Fruit fly (Drosophila melanogaster) whole organism, embryonic: Measurements from ENCODE around the gene Smu1.
A peak's percentile ranks its signal among the peaks of the same experiment; 100 is the strongest.

Experiments
- Atf-2 ChIP-seq: fragments of 200-800 bp; sonication (Bioruptor generic); optimal IDR thresholded peaks from 2 replicates; lab custom pipeline; 2016; ENCODE audit warnings: missing biosample characterization, missing genetic modification characterization
- CG10274 ChIP-seq: fragments of 200-800 bp; sonication (Bioruptor generic); optimal IDR thresholded peaks from 3 replicates; lab custom pipeline; 2017; ENCODE audit warnings: missing biosample characterization, mild to moderate bottlenecking, missing genetic modification characterization
- CG10431 ChIP-seq: fragments of 200-800 bp; sonication (Bioruptor generic); optimal IDR thresholded peaks from 3 replicates; lab custom pipeline; 2018; ENCODE audit warnings: missing biosample characterization, mild to moderate bottlenecking, missing genetic modification characterization
- CG12155 ChIP-seq: fragments of 200-800 bp; sonication (Bioruptor generic); optimal IDR thresholded peaks from 3 replicates; lab custom pipeline; 2016; ENCODE audit warnings: missing biosample characterization, missing genetic modification characterization
- CG12299 ChIP-seq: fragments of 200-800 bp; sonication (Bioruptor generic); optimal IDR thresholded peaks from 2 replicates; lab custom pipeline; 2018; ENCODE audit warnings: missing biosample characterization, mild to moderate bottlenecking, missing genetic modification characterization
- CG12744 ChIP-seq: fragments of 200-800 bp; sonication (Bioruptor generic); optimal IDR thresholded peaks from 2 replicates; lab custom pipeline; 2016; ENCODE audit warnings: missing biosample characterization, missing genetic modification characterization
- CG13894 ChIP-seq: fragments of 200-800 bp; sonication (Bioruptor generic); optimal IDR thresholded peaks from 3 replicates; lab custom pipeline; 2018; ENCODE audit warnings: missing biosample characterization, mild to moderate bottlenecking, missing genetic modification characterization, moderate library complexity
- CG16863 ChIP-seq: fragments of 200-800 bp; sonication (Bioruptor generic); optimal IDR thresholded peaks from 3 replicates; lab custom pipeline; 2016; ENCODE audit warnings: missing biosample characterization, missing genetic modification characterization
- CG17361 ChIP-seq: fragments of 200-800 bp; sonication (Bioruptor generic); IDR thresholded peaks from 3 replicates; pipeline ENCODE4 v1.3.6; 2022; ENCODE audit warnings: missing biosample characterization, missing genetic modification characterization
- CG17612 ChIP-seq: fragments of 200-800 bp; sonication (Bioruptor generic); IDR thresholded peaks from 2 replicates; pipeline ENCODE4 v1.3.6; 2022; ENCODE audit warnings: missing biosample characterization, missing genetic modification characterization
- CG2678 ChIP-seq: fragments of 200-800 bp; sonication (Bioruptor generic); optimal IDR thresholded peaks from 3 replicates; lab custom pipeline; 2019; ENCODE audit warnings: missing biosample characterization, mild to moderate bottlenecking, missing genetic modification characterization, moderate library complexity
- CG3065 ChIP-seq: fragments of 200-800 bp; sonication (Bioruptor generic); optimal IDR thresholded peaks from 2 replicates; lab custom pipeline; 2016; ENCODE audit warnings: missing biosample characterization, missing genetic modification characterization
- CG4282 ChIP-seq: fragments of 200-800 bp; sonication (Bioruptor generic); optimal IDR thresholded peaks from 2 replicates; lab custom pipeline; 2016; ENCODE audit warnings: missing biosample characterization, missing genetic modification characterization
- CG4707 ChIP-seq: fragments of 200-800 bp; sonication (Bioruptor generic); optimal IDR thresholded peaks from 2 replicates; lab custom pipeline; 2018; ENCODE audit warnings: missing biosample characterization, mild to moderate bottlenecking, missing genetic modification characterization, moderate library complexity
- CG6254 ChIP-seq: fragments of 200-800 bp; sonication (Bioruptor generic); optimal IDR thresholded peaks from 3 replicates; lab custom pipeline; 2017; ENCODE audit warnings: mild to moderate bottlenecking, missing biosample characterization, missing genetic modification reagents, missing genetic modification characterization
- CG7372 ChIP-seq: fragments of 200-800 bp; sonication (Bioruptor generic); IDR thresholded peaks from 2 replicates; pipeline ENCODE4 v1.3.6; 2022; ENCODE audit warnings: missing biosample characterization, missing genetic modification characterization
- CG8281 ChIP-seq: fragments of 200-800 bp; sonication (Bioruptor generic); optimal IDR thresholded peaks from 2 replicates; lab custom pipeline; 2018; ENCODE audit warnings: missing biosample characterization, mild to moderate bottlenecking, missing genetic modification characterization, moderate library complexity
- CrebB ChIP-seq: fragments of 200-800 bp; sonication (Bioruptor generic); optimal IDR thresholded peaks from 3 replicates; lab custom pipeline; 2018; ENCODE audit warnings: missing biosample characterization, mild to moderate bottlenecking, missing genetic modification characterization
- Deaf1 ChIP-seq: fragments of 200-800 bp; optimal IDR thresholded peaks from 3 replicates; lab custom pipeline; 2019; ENCODE audit warnings: missing biosample characterization, mild to moderate bottlenecking, missing genetic modification characterization, moderate library complexity
- Dfd ChIP-seq, 2 experiments: fragments of >200 bp; optimal IDR thresholded peaks; 2 replicates each; lab custom pipeline; 2017; ENCODE audit warnings: missing biosample characterization in 2 of 2, missing genetic modification characterization in 2 of 2
- Dip3 ChIP-seq: fragments of 200-800 bp; sonication (Bioruptor generic); optimal IDR thresholded peaks from 3 replicates; lab custom pipeline; 2016; ENCODE audit warnings: missing biosample characterization, missing genetic modification characterization
- Doc2 ChIP-seq: fragments of 200-800 bp; sonication (Bioruptor generic); IDR thresholded peaks from 2 replicates; pipeline ENCODE4 v1.3.6; 2022; ENCODE audit warnings: missing biosample characterization, missing genetic modification characterization
- ERR ChIP-seq: fragments of 200-800 bp; sonication (Bioruptor generic); optimal IDR thresholded peaks from 2 replicates; lab custom pipeline; 2016; ENCODE audit warnings: missing biosample characterization, missing genetic modification characterization
- Elba2 ChIP-seq: fragments of 200-800 bp; sonication (Bioruptor generic); optimal IDR thresholded peaks from 3 replicates; lab custom pipeline; 2016; ENCODE audit warnings: missing biosample characterization, missing genetic modification characterization
- Ets65A ChIP-seq: fragments of 200-800 bp; sonication (Bioruptor generic); peaks from one replicate; lab custom pipeline; 2016; ENCODE audit warnings: missing biosample characterization, missing genetic modification characterization
- Hey ChIP-seq: fragments of 200-800 bp; sonication (Bioruptor generic); optimal IDR thresholded peaks from 3 replicates; lab custom pipeline; 2018; ENCODE audit warnings: missing biosample characterization, mild to moderate bottlenecking, missing genetic modification characterization
- MESR4 ChIP-seq: fragments of 200-800 bp; sonication (Bioruptor generic); optimal IDR thresholded peaks from 2 replicates; lab custom pipeline; 2018; ENCODE audit warnings: missing biosample characterization, mild to moderate bottlenecking, missing genetic modification characterization, moderate library complexity
- Nf-YB ChIP-seq: fragments of 200-800 bp; sonication (Bioruptor generic); optimal IDR thresholded peaks from 3 replicates; lab custom pipeline; 2019; ENCODE audit warnings: missing biosample characterization, mild to moderate bottlenecking, missing genetic modification characterization, moderate library complexity
- Poxn ChIP-seq: fragments of 200-800 bp; sonication (Bioruptor generic); IDR thresholded peaks from 2 replicates; pipeline ENCODE4 v1.3.6; 2022; ENCODE audit warnings: missing biosample characterization, missing genetic modification characterization
- Xrp1 ChIP-seq: fragments of 200-800 bp; sonication (Bioruptor generic); IDR thresholded peaks from 2 replicates; pipeline ENCODE4 v1.3.6; 2022; ENCODE audit warnings: missing biosample characterization, missing genetic modification characterization
- ato ChIP-seq: fragments of 200-800 bp; sonication (Bioruptor generic); IDR thresholded peaks from 2 replicates; pipeline ENCODE4 v1.3.6; 2022; ENCODE audit warnings: missing biosample characterization, missing genetic modification characterization; ENCODE audit not compliant: partially characterized antibody
- bigmax ChIP-seq: fragments of 200-800 bp; sonication (Bioruptor generic); optimal IDR thresholded peaks from 2 replicates; lab custom pipeline; 2018; ENCODE audit warnings: missing biosample characterization, mild to moderate bottlenecking, missing genetic modification characterization
- cas ChIP-seq: fragments of 200-800 bp; sonication (Bioruptor generic); IDR thresholded peaks from 2 replicates; pipeline ENCODE4 v1.3.6; 2022; ENCODE audit warnings: missing biosample characterization, missing genetic modification characterization
- croc ChIP-seq: fragments of 200-800 bp; sonication (Bioruptor generic); conservative IDR thresholded peaks from 3 replicates; pipeline ENCODE4 v1.3.6; 2022; ENCODE audit warnings: missing biosample characterization, missing genetic modification characterization
- cwo ChIP-seq: fragments of 200-800 bp; sonication (Bioruptor generic); optimal IDR thresholded peaks from 3 replicates; lab custom pipeline; 2017; ENCODE audit warnings: missing biosample characterization, missing genetic modification characterization, mild to moderate bottlenecking, moderate library complexity, missing genetic modification reagents
- fd3F ChIP-seq: fragments of 200-800 bp; sonication (Bioruptor generic); optimal IDR thresholded peaks from 2 replicates; lab custom pipeline; 2018; ENCODE audit warnings: missing biosample characterization, mild to moderate bottlenecking, missing genetic modification characterization, moderate library complexity
- hbn ChIP-seq: fragments of 200-800 bp; sonication (Bioruptor generic); IDR thresholded peaks from 2 replicates; pipeline ENCODE4 v1.3.6; 2022; ENCODE audit warnings: missing biosample characterization, missing genetic modification characterization; ENCODE audit not compliant: partially characterized antibody
- ind ChIP-seq: fragments of 200-800 bp; sonication (Bioruptor generic); optimal IDR thresholded peaks from 3 replicates; lab custom pipeline; 2016; ENCODE audit warnings: missing biosample characterization, missing genetic modification characterization
- insv ChIP-seq, 2 experiments: fragments of 200-800 bp; sonication (Bioruptor generic); optimal IDR thresholded peaks; 3 replicates each; lab custom pipeline; 2016 to 2018; ENCODE audit warnings: missing biosample characterization in 2 of 2, missing genetic modification characterization in 2 of 2
- kni ChIP-seq: fragments of 200-800 bp; sonication (Bioruptor generic); optimal IDR thresholded peaks from 3 replicates; lab custom pipeline; 2017; ENCODE audit warnings: mild to moderate bottlenecking, missing biosample characterization, missing genetic modification reagents, missing genetic modification characterization
- maf-S ChIP-seq: fragments of 200-800 bp; sonication (Bioruptor generic); optimal IDR thresholded peaks from 2 replicates; lab custom pipeline; 2016; ENCODE audit warnings: missing biosample characterization, missing genetic modification characterization
- nmo ChIP-seq: fragments of 200-800 bp; sonication (Bioruptor generic); optimal IDR thresholded peaks from 2 replicates; lab custom pipeline; 2018; ENCODE audit warnings: missing biosample characterization, mild to moderate bottlenecking, missing genetic modification characterization, moderate library complexity
- psq ChIP-seq: fragments of 200-800 bp; sonication (Bioruptor generic); optimal IDR thresholded peaks from 2 replicates; lab custom pipeline; 2017; ENCODE audit warnings: missing biosample characterization, missing genetic modification characterization
- shn ChIP-seq: fragments of 200-800 bp; sonication (Bioruptor generic); optimal IDR thresholded peaks from 3 replicates; lab custom pipeline; 2016; ENCODE audit warnings: missing biosample characterization, missing genetic modification characterization
- sima ChIP-seq: fragments of 200-800 bp; sonication (Bioruptor generic); optimal IDR thresholded peaks from 2 replicates; lab custom pipeline; 2016; ENCODE audit warnings: missing biosample characterization, missing genetic modification characterization
- stc ChIP-seq: fragments of 200-800 bp; sonication (Bioruptor generic); IDR thresholded peaks from 2 replicates; pipeline ENCODE4 v1.3.6; 2022; ENCODE audit warnings: missing biosample characterization, missing genetic modification characterization
- trem ChIP-seq: fragments of 200-800 bp; optimal IDR thresholded peaks from 3 replicates; lab custom pipeline; 2019; ENCODE audit warnings: missing biosample characterization, mild to moderate bottlenecking, missing genetic modification characterization, moderate library complexity
- wdn ChIP-seq: fragments of 200-800 bp; sonication (Bioruptor generic); IDR thresholded peaks from 2 replicates; pipeline ENCODE4 v1.3.6; 2022; ENCODE audit warnings: missing biosample characterization, missing genetic modification characterization
- wor ChIP-seq: fragments of 200-800 bp; sonication (Bioruptor generic); IDR thresholded peaks from 2 replicates; pipeline ENCODE4 v1.3.6; 2022; ENCODE audit warnings: missing biosample characterization, missing genetic modification characterization

Smu1 gene

DNA sequence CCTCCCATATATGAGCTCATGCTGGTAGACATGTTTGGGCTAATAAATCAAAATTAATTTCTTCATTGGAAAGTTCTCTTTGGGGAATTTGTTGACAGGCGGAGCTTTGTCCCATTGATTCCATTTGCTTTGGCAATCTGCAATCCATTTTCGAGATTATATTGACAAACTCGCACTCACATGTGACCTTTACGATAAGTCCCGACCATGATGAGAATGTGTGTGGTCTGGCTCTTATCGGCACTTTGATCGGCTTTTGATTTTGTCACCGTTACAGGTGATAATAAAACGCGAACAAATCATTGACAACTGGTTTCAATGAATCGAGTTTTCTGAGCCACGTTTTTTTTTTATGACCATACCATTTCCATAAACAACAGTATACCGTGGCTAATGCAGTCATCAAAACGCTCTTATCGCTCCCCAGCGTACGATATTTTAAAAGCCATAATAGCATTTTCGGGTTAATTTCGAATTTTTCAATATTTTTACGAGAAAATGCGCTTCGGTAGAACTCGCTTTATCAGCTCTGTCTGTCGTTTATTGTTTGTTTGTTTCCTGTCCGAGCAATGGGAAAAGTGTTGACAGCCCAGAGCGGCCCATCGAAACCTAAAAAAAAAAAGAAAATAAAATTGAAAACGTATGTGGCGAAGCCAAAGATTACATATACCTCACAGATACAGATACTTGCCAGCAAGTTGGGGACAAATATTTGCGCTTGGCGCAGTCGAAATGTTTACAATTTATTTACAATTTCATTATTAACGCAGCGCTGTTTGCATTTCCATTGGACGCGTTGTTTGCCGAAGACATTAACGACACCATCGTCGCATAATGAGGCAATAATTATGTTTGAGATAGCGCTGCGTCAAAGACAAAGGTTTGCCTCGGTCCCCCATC, 16.5 kb upstream of the Smu1 start (continued):
- TF ChIP-seq Dfd (GFP tag; optimal IDR thresholded peaks at IDR 0.05; lab: Kevin White, UChicago) (no peak), Poxn (GFP tag; lab: Robert Waterston, UW) (no peak), CG12155 (GFP tag; lab: Kevin White, UChicago) (no peak), insv (GFP tag; optimal IDR thresholded peaks at IDR 0.05; lab: Kevin White, UChicago) (peak; percentile 14 to 64), croc (GFP tag; lab: Robert Waterston, UW) (no peak; the same call in 2 of the 3 replicates), trem (tag; lab: Kevin White, UChicago) (peak; percentile 52), CG3065 (GFP tag; lab: Kevin White, UChicago) (peak; percentile 57), Hey (peak; percentile 73), MESR4 (GFP tag; lab: Kevin White, UChicago) (peak; percentile 39), maf-S (GFP tag; lab: Kevin White, UChicago) (peak; percentile 26), Doc2 (no peak), ERR (GFP tag; lab: Kevin White, UChicago) (no peak), CG10431 (peak; percentile 93), CG7372 (GFP tag; lab: Robert Waterston, UW) (peak; percentile 17; the same call in 1 of the 2 replicates), wdn (GFP tag; lab: Robert Waterston, UW) (no peak), ind (GFP tag; lab: Kevin White, UChicago) (no peak), CG13894 (tag; lab: Kevin White, UChicago) (no peak), hbn (GFP tag; lab: Robert Waterston, UW) (no peak), Nf-YB (GFP tag; lab: Kevin White, UChicago) (peak; percentile 76), CG16863 (GFP tag; lab: Kevin White, UChicago) (peak; percentile 82), wor (GFP tag; lab: Robert Waterston, UW) (peak; percentile 20; the same call in 1 of the 2 replicates), kni (GFP tag; lab: Kevin White, UChicago) (peak; percentile 87), ato (GFP tag; lab: Robert Waterston, UW) (no peak), CG10274 (GFP tag; lab: Kevin White, UChicago) (no peak), CG17361 (GFP tag; lab: Robert Waterston, UW) (peak; percentile 48; the same call in 2 of the 3 replicates), CG8281 (tag; lab: Kevin White, UChicago) (peak; percentile 64), CG6254 (GFP tag; lab: Kevin White, UChicago) (peak; percentile 78), Deaf1 (tag; lab: Kevin White, UChicago) (peak; percentile 0), CrebB (tag; lab: Kevin White, UChicago) (peak; percentile 90), Elba2 (no peak), CG17612 (GFP tag; lab: Robert Waterston, UW) (0 out of 2 replicates have a peak, but pooled peaks have one; percentile 35), Dip3 (no peak), nmo (GFP tag; lab: Kevin White, UChicago) (no peak), CG12744 (GFP tag; lab: Kevin White, UChicago) (peak; percentile 56), psq (GFP tag; lab: Kevin White, UChicago) (peak; percentile 75), cas (GFP tag; lab: Robert Waterston, UW) (no peak), CG4282 (GFP tag; lab: Kevin White, UChicago) (no peak), Atf-2 (GFP tag; lab: Kevin White, UChicago) (peak; percentile 73), fd3F (GFP tag; lab: Kevin White, UChicago) (no peak), Ets65A (GFP tag; lab: Kevin White, UChicago) (no peak), CG4707 (GFP tag; lab: Kevin White, UChicago) (peak; percentile 94), shn (peak; percentile 42), stc (GFP tag; lab: Robert Waterston, UW) (peak; percentile 79; the same call in 1 of the 2 replicates), cwo (peak; percentile 25), CG2678 (tag; lab: Kevin White, UChicago) (peak; percentile 70), bigmax (no peak), Xrp1 (GFP tag; lab: Robert Waterston, UW) (peak; percentile 89), sima (GFP tag; lab: Kevin White, UChicago) (no peak), CG12299 (tag; lab: Kevin White, UChicago) (peak; percentile 86)
